Fruit fly (Drosophila melanogaster) whole organism: Measurements from ENCODE around the gene CG5376.

ENCODE experiments used
- CG8478 ChIP-seq: fragments of >200 bp; optimal IDR thresholded peaks from 2 replicates; lab custom pipeline; 2018; ENCODE audit warnings: inconsistent platforms
- EcR ChIP-seq, 2 experiments: fragments of >200 bp; optimal IDR thresholded peaks; 2 replicates each; lab custom pipeline; 2017; ENCODE audit warnings: missing biosample characterization in 2 of 2, missing genetic modification characterization in 2 of 2, missing genetic modification reagents in 2 of 2
- pan ChIP-seq: fragments of >200 bp; optimal IDR thresholded peaks from 2 replicates; lab custom pipeline; 2017
- psq ChIP-seq: fragments of >200 bp; optimal IDR thresholded peaks from 2 replicates; lab custom pipeline; 2017
- usp ChIP-seq: fragments of >200 bp; optimal IDR thresholded peaks from 2 replicates; lab custom pipeline; 2017; ENCODE audit warnings: missing biosample characterization, missing genetic modification characterization, mixed read lengths

DNA sequence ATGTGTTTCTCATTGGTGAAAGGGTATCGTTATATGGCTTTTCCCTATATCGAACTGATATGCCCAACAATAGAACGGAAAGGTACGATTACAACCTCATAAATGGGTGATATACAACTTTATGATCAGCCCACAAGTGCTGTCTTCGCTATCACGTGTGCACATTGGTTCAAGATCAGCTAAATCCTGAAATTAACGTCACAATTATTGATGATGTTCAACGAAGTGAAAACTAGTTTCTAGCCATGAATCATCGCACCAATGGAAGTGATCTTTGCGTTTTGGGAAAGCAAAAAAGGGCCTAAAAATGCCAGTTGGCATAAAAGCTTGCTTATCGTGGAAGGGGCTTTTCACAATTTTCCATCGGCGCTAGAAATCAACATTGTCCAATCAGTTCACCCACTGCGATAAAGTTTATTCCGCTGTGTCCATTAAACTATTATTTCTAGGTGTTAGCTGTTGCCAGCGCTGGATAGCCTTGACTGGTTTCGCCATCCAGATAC is 24.1 kb downstream of the CG5376 start, which contains the start of gene CG7054:
- TF ChIP-seq EcR (GFP tag; optimal IDR thresholded peaks at IDR 0.05; lab: Kevin White, UChicago) (no peak), CG8478 (lab: Kevin White, UChicago) (no peak), usp (GFP tag; lab: Kevin White, UChicago) (no peak), psq (lab: Kevin White, UChicago) (no peak), pan (lab: Kevin White, UChicago) (no peak)
